Worm (Caenorhabditis elegans): ENCODE results near the gene pei-2.
A peak's percentile ranks its signal among the peaks of the same experiment; 100 is the strongest.

pei-2 gene

ce11 chrV:1009037-1009436 lies 14.2 kb downstream of the pei-2 start:
- TF ChIP-seq Y53G8AR.9 (GFP tag; conservative IDR thresholded peaks at IDR 0.05) (no peak), zfh-2 (GFP tag; conservative IDR thresholded peaks at IDR 0.05) (peak; percentile 74)

- TF ChIP-seq tlf-1 (GFP tag; optimal IDR thresholded peaks at IDR 0.05): no peak
- TF ChIP-seq hlh-26 (GFP tag; conservative IDR thresholded peaks at IDR 0.05): no peak
- TF ChIP-seq let-526 (GFP tag; IDR thresholded peaks at IDR 0.05): no peak
- no peak for TF ChIP-seq aptf-2 (GFP tag; conservative IDR thresholded peaks at IDR 0.05)
Measured at ce11 chrV:1008503-1008902, 14.8 kb downstream of the pei-2 start, which contains the start of gene ergo-1. ergo-1 (plus strand) TSS chrV:1008803.

- no peak for TF ChIP-seq nhr-179 (tag; optimal IDR thresholded peaks at IDR 0.05)
- TF ChIP-seq nfya-2 (GFP tag; IDR thresholded peaks at IDR 0.05): no peak
- TF ChIP-seq lin-35 (GFP tag; optimal IDR thresholded peaks at IDR 0.05): no peak
- no peak for TF ChIP-seq snpc-1.1 (tag; optimal IDR thresholded peaks at IDR 0.05; ENCODE audit: insufficient read depth)
- no peak for TF ChIP-seq Y53G8AR.9 (GFP tag; conservative IDR thresholded peaks at IDR 0.05)
- no peak for TF ChIP-seq tbx-9 (tag; optimal IDR thresholded peaks at IDR 0.05; ENCODE audit: borderline replicate concordance)
- no peak for TF ChIP-seq somi-1 (GFP tag; optimal IDR thresholded peaks at IDR 0.05)
- no peak for TF ChIP-seq attf-3 (GFP tag; conservative IDR thresholded peaks at IDR 0.05)
- no peak for TF ChIP-seq ZK185.1 (tag; optimal IDR thresholded peaks at IDR 0.05; ENCODE audit: poor library complexity, severe bottlenecking)
- TF ChIP-seq attf-5 (GFP tag; optimal IDR thresholded peaks at IDR 0.05): no peak
- TF ChIP-seq nhr-120 (GFP tag; IDR thresholded peaks at IDR 0.05): no peak
- no peak for TF ChIP-seq F22D6.2 (tag; optimal IDR thresholded peaks at IDR 0.05)
- no peak for TF ChIP-seq him-1 (tag; optimal IDR thresholded peaks at IDR 0.05)
- no peak for TF ChIP-seq ztf-25 (GFP tag; IDR thresholded peaks at IDR 0.05)
- TF ChIP-seq madf-10 (tag; optimal IDR thresholded peaks at IDR 0.05): no peak
- TF ChIP-seq attf-6 (GFP tag; IDR thresholded peaks at IDR 0.05): no peak
- TF ChIP-seq F49E8.2 (tag; optimal IDR thresholded peaks at IDR 0.05; ENCODE audit: insufficient read depth): no peak
- TF ChIP-seq lag-1 (GFP tag; IDR thresholded peaks at IDR 0.05): no peak
Measured at ce11 chrV:1005877-1006276, 17.4 kb downstream of the pei-2 start.

- TF ChIP-seq ceh-40 (GFP tag; IDR thresholded peaks at IDR 0.05) (no peak), D2030.7 (GFP tag; IDR thresholded peaks at IDR 0.05) (peak; percentile 48; the same call in 1 of the 2 replicates), lin-40 (tag; optimal IDR thresholded peaks at IDR 0.05) (peak; percentile 82), pha-4 (tag; optimal IDR thresholded peaks at IDR 0.05) (no peak), ztf-22 (GFP tag; optimal IDR thresholded peaks at IDR 0.05) (no peak), lin-54 (GFP tag; optimal IDR thresholded peaks at IDR 0.05) (peak; percentile 19), aptf-2 (GFP tag; conservative IDR thresholded peaks at IDR 0.05) (no peak), lsl-1 (GFP tag; optimal IDR thresholded peaks at IDR 0.05) (peak; percentile 7), nhr-80 (tag; optimal IDR thresholded peaks at IDR 0.05) (peak; percentile 4), athp-1 (tag; optimal IDR thresholded peaks at IDR 0.05) (peak; percentile 26), mcd-1 (GFP tag; IDR thresholded peaks at IDR 0.05) (peak; percentile 37; the same call in 1 of the 2 replicates), ceh-100 (GFP tag; IDR thresholded peaks at IDR 0.05) (peak; percentile 98), attf-3 (GFP tag; conservative IDR thresholded peaks at IDR 0.05) (peak; percentile 99), egrh-3 (GFP tag; IDR thresholded peaks at IDR 0.05) (0 out of 2 replicates have a peak, but pooled peaks have one; percentile 10), unc-130 (GFP tag; optimal IDR thresholded peaks at IDR 0.05) (peak; percentile 69), F23B12.7 (tag; optimal IDR thresholded peaks at IDR 0.05; ENCODE audit: insufficient read depth) (peak; percentile 48), lin-35 (GFP tag; optimal IDR thresholded peaks at IDR 0.05) (peak in 1 of 3 experiments; percentile 44), attf-5 (GFP tag; optimal IDR thresholded peaks at IDR 0.05) (peak; percentile 45), him-1 (tag; optimal IDR thresholded peaks at IDR 0.05) (peak; percentile 34), bed-2 (GFP tag; IDR thresholded peaks at IDR 0.05) (peak; percentile 68; the same call in 1 of the 2 replicates), madf-6 (GFP tag; IDR thresholded peaks at IDR 0.05) (no peak), dox-1 (GFP tag; IDR thresholded peaks at IDR 0.05) (0 out of 2 replicates have a peak, but pooled peaks have one; percentile 15), ceh-27 (GFP tag; optimal IDR thresholded peaks at IDR 0.05) (peak; percentile 49), sea-2 (GFP tag; IDR thresholded peaks at IDR 0.05) (no peak), repo-1 (tag; optimal IDR thresholded peaks at IDR 0.05) (no peak)
Measured at ce11 chrV:1003826-1004225, 19.4 kb downstream of the pei-2 start.
